Worm (Caenorhabditis elegans): ENCODE data around the gene krr-1.

The krr-1 gene

DNA sequence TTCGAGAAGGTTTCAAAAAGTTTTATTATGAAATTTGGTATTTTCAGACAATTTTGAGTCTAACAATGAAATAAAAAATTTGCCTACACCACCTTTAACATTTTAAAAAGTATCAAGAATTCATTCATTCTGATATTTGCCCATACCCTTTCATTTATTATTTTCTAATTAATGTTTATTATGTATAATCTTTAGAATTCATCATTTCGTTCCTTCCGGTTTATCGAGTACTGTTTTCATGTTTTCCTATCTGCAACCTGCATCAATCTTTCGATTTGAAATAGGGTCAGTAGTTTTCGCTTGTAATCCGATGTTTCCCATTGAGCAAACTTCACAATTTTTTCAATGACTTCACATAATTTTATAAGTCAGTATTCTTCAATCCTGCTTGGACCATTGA, 38.4 kb downstream of the krr-1 start, which contains the start of gene C13A2.6:
C13A2.6 (plus strand) TSS at position 301 of the 400 bp plus-strand sequence.
- TF ChIP-seq lin-13 (tag; optimal IDR thresholded peaks at IDR 0.05) (no peak), ces-1 (GFP tag; optimal IDR thresholded peaks at IDR 0.05) (no peak), mls-2 (tag; optimal IDR thresholded peaks at IDR 0.05) (no peak), unc-39 (tag; optimal IDR thresholded peaks at IDR 0.05) (no peak), unc-62 (GFP tag; optimal IDR thresholded peaks at IDR 0.05) (no peak), mep-1 (tag; optimal IDR thresholded peaks at IDR 0.05) (no peak), tbx-8 (GFP tag; optimal IDR thresholded peaks at IDR 0.05) (no peak), elt-3 (tag; optimal IDR thresholded peaks at IDR 0.05) (no peak), nhr-28 (tag; optimal IDR thresholded peaks at IDR 0.05) (no peak), sem-2 (GFP tag; optimal IDR thresholded peaks at IDR 0.05) (no peak), elt-1 (tag; optimal IDR thresholded peaks at IDR 0.05; ENCODE audit: borderline replicate concordance, insufficient read depth) (no peak), bed-3 (GFP tag; optimal IDR thresholded peaks at IDR 0.05) (no peak), blmp-1 (tag; optimal IDR thresholded peaks at IDR 0.05) (no peak), lsy-2 (tag; optimal IDR thresholded peaks at IDR 0.05) (no peak), nhr-2 (tag; optimal IDR thresholded peaks at IDR 0.05) (no peak)

DNA sequence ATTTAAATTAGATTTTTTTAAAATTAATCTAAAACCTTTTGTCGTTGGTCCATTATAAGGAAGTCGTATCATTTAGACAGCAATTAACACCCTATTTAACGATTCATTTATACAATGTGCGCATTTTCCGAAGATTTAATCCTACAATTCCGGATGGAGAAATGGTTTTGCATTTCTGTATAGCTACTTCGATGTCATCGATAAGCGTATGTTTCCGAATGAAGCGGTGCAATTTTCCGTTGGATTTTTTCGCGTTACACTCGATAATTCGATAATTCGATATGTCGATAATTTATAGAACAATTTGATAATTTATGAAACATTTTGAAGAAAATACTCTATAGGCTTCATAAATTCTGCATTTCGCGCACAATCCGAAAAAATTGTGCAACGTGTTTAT, 44.0 kb downstream of the krr-1 start, which contains the start of gene C13A2.10:
C13A2.10 (minus strand) TSS at position 101 of the 400 bp plus-strand sequence.
- TF ChIP-seq M03D4.4 (tag; optimal IDR thresholded peaks at IDR 0.05) (no peak), unc-62 (GFP tag; optimal IDR thresholded peaks at IDR 0.05) (no peak), bed-3 (GFP tag; optimal IDR thresholded peaks at IDR 0.05) (no peak), nhr-76 (tag; optimal IDR thresholded peaks at IDR 0.05) (no peak), zip-8 (tag; optimal IDR thresholded peaks at IDR 0.05) (no peak), mep-1 (tag; optimal IDR thresholded peaks at IDR 0.05) (no peak), blmp-1 (tag; optimal IDR thresholded peaks at IDR 0.05) (no peak), cnd-1 (tag; optimal IDR thresholded peaks at IDR 0.05) (no peak), drap-1 (GFP tag; optimal IDR thresholded peaks at IDR 0.05) (no peak)

DNA sequence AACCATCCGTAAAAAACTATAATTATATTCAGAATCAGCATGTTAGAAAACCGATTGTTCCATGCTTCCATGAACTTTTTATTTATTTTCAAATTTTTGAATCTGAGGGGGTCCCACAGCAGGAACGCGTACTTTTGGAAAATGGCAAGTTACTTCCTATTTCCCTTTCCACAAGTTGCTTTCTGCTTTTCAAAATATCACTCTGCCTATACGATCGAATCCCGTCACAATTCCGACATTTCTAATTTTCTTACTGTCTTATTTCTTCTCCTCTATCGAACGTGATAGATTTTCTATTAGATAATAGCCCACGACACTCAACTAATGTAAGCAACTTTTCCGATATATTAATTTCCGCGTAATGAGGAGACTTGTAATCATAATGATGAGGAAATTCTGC, 44.5 kb downstream of the krr-1 start, which contains the start of gene C13A2.5:
C13A2.5 (plus strand) TSS at position 301 of the 400 bp plus-strand sequence.
- TF ChIP-seq tbx-8 (GFP tag; optimal IDR thresholded peaks at IDR 0.05) (no peak), pha-4 (tag; optimal IDR thresholded peaks at IDR 0.05) (no peak), ztf-11 (tag; optimal IDR thresholded peaks at IDR 0.05) (no peak), zip-8 (tag; optimal IDR thresholded peaks at IDR 0.05) (no peak), unc-39 (tag; optimal IDR thresholded peaks at IDR 0.05) (no peak), hlh-1 (tag; optimal IDR thresholded peaks at IDR 0.05) (no peak), ceh-43 (GFP tag; optimal IDR thresholded peaks at IDR 0.05) (no peak), lin-13 (tag; optimal IDR thresholded peaks at IDR 0.05) (no peak), lin-32 (GFP tag; optimal IDR thresholded peaks at IDR 0.05) (no peak), nhr-12 (tag; optimal IDR thresholded peaks at IDR 0.05) (no peak), drap-1 (GFP tag; optimal IDR thresholded peaks at IDR 0.05) (no peak), M03D4.4 (tag; optimal IDR thresholded peaks at IDR 0.05) (no peak), nhr-2 (tag; optimal IDR thresholded peaks at IDR 0.05) (no peak), ces-1 (GFP tag; optimal IDR thresholded peaks at IDR 0.05) (no peak), elt-3 (tag; optimal IDR thresholded peaks at IDR 0.05) (no peak), mep-1 (tag; optimal IDR thresholded peaks at IDR 0.05) (no peak), ceh-83 (GFP tag; optimal IDR thresholded peaks at IDR 0.05) (no peak)

DNA sequence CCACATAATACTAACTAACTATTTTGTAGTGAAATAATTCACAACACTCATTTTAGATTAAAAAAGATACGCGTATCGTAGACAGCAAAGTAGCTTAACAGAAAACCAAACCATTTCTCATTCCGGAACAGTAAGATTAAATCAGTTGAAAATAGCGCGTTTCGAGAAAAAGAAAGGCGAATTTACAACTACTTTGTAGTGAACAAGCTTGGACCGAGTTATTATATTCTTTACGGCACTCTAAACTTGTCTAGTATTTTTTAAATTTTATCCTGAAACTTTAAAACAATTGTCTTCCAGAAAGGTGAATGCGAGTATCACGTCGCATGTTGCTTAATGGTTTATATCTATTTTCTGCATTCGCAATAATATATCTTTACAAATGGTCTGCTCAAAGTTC, 48.1 kb downstream of the krr-1 start, which contains the start of gene C13A2.4:
C13A2.4 (plus strand) TSS at position 301 of the 400 bp plus-strand sequence.
- no peak for TF ChIP-seq cnd-1 (tag; optimal IDR thresholded peaks at IDR 0.05)
- no peak for TF ChIP-seq ceh-43 (GFP tag; optimal IDR thresholded peaks at IDR 0.05)
- TF ChIP-seq ceh-83 (GFP tag; optimal IDR thresholded peaks at IDR 0.05): no peak
- no peak for TF ChIP-seq nhr-237 (tag; optimal IDR thresholded peaks at IDR 0.05)
- TF ChIP-seq blmp-1 (tag; optimal IDR thresholded peaks at IDR 0.05): no peak
- no peak for TF ChIP-seq zip-8 (tag; optimal IDR thresholded peaks at IDR 0.05)

DNA sequence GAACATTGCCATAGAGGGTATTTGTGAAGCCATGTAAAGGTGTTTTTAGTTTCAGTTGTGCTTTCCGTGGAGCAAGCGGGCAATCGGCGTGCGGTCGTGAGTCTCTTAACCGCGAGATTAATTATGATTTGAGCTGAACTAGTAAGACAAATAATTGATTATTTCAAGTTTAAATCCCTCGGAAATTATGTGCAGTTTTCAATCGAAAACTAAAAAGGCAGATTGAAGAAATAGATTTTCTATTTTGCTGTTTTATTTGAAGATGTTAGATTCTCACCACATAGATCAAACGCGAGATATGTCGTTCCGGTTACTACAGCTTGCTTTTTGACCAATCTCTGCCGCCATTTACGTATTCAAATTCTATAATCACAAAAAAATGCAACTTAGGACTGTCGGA, 51.0 kb downstream of the krr-1 start, which contains the start of gene C13A2.3:
C13A2.3 (plus strand) TSS at position 301 of the 400 bp plus-strand sequence.
- TF ChIP-seq M03D4.4 (tag; optimal IDR thresholded peaks at IDR 0.05) (no peak), sptf-1 (tag; optimal IDR thresholded peaks at IDR 0.05) (no peak), hlh-1 (tag; optimal IDR thresholded peaks at IDR 0.05) (no peak), ceh-43 (GFP tag; optimal IDR thresholded peaks at IDR 0.05) (no peak), mls-2 (tag; optimal IDR thresholded peaks at IDR 0.05) (no peak), elt-3 (tag; optimal IDR thresholded peaks at IDR 0.05) (no peak), snpc-4 (tag; optimal IDR thresholded peaks at IDR 0.05) (no peak), elt-1 (tag; optimal IDR thresholded peaks at IDR 0.05; ENCODE audit: borderline replicate concordance, insufficient read depth) (no peak), ceh-83 (GFP tag; optimal IDR thresholded peaks at IDR 0.05) (no peak), unc-120 (tag; optimal IDR thresholded peaks at IDR 0.05; ENCODE audit: poor library complexity, severe bottlenecking) (no peak), nhr-12 (tag; optimal IDR thresholded peaks at IDR 0.05) (no peak), tbx-8 (GFP tag; optimal IDR thresholded peaks at IDR 0.05) (no peak), pha-4 (tag; optimal IDR thresholded peaks at IDR 0.05) (no peak), ztf-11 (tag; optimal IDR thresholded peaks at IDR 0.05) (no peak)
